Fruit fly (Drosophila melanogaster) S2 (cell line): ENCODE results near the gene CG8944.

Experiments used
- CG8478 ChIP-seq: fragments of >200 bp; optimal IDR thresholded peaks from 2 replicates; lab custom pipeline; 2018
- CTCF ChIP-seq, 2 experiments: fragments of >200 bp; optimal IDR thresholded peaks; 2 replicates each; lab custom pipeline; 2018

- TF ChIP-seq CTCF (optimal IDR thresholded peaks at IDR 0.05; lab: Kevin White, UChicago) (no peak), CG8478 (lab: Kevin White, UChicago) (no peak)
Measured at dm6 chrX:15769457-15769856, 23.4 kb upstream of the CG8944 start, which contains the start of gene CG33172.
